Worm (Caenorhabditis elegans): ENCODE results near the gene C15C8.4.
A peak's percentile ranks its signal among the peaks of the same experiment; 100 is the strongest.

C15C8.4 gene

DNA sequence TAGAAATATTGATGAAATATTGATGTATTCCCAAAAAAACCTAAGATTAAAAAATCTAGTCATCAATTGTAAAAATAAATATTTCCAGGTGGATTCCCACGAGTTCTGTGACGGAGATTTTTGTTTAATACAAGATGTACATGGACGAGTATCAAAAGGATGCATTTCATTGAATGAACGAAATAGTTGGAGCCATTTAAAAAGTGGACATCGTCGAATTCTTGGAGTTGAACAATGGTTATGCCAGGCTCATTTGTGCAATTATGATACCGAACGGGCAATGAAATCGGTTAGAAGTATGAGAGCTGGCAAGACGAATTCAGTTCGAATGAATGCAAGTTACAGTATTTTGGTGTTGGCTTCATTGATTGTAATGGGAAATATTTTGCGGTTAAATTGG lies 2.3 kb upstream of the C15C8.4 start:
- TF ChIP-seq nhr-11 (tag; optimal IDR thresholded peaks at IDR 0.05) (no peak), sea-2 (GFP tag; optimal IDR thresholded peaks at IDR 0.05) (no peak), mdl-1 (tag; optimal IDR thresholded peaks at IDR 0.05) (no peak), skn-1 (tag; optimal IDR thresholded peaks at IDR 0.05) (no peak), ztf-4 (tag; optimal IDR thresholded peaks at IDR 0.05) (no peak), ama-1 (optimal IDR thresholded peaks at IDR 0.05) (no peak), mml-1 (tag; optimal IDR thresholded peaks at IDR 0.05) (no peak), pqm-1 (tag; optimal IDR thresholded peaks at IDR 0.05) (no peak), hmg-11 (tag; optimal IDR thresholded peaks at IDR 0.05) (no peak), ztf-11 (tag; optimal IDR thresholded peaks at IDR 0.05) (no peak), ceh-9 (tag; optimal IDR thresholded peaks at IDR 0.05) (no peak), ceh-82 (tag; optimal IDR thresholded peaks at IDR 0.05) (no peak)

DNA sequence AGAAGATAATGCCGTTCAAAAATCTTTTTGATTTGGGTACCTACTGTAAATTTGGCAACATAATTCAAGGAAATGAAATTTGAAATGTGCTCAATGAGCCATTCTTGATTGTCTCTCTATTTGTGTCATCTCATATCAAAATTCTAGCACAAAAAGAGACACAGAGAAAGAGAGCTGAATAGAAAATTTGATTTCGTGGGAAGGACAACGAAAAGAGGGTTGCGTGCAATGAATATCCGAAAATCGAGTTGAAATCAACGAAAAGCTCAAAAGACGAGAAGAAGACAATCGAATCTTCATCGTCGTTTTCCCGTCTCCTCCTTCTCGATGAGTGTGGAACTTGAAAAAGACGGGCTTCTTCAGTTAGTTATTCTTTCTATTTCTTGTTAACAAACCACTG lies 593 bp upstream of the C15C8.4 start, which contains the start of gene C15C8.5:
TSS of gene C15C8.5 (plus strand) at position 152 of the 400 bp plus-strand sequence.
- TF ChIP-seq fkh-10 (GFP tag; optimal IDR thresholded peaks at IDR 0.05) (peak; percentile 88), zag-1 (tag; optimal IDR thresholded peaks at IDR 0.05) (no peak), elt-3 (tag; optimal IDR thresholded peaks at IDR 0.05) (no peak)

DNA sequence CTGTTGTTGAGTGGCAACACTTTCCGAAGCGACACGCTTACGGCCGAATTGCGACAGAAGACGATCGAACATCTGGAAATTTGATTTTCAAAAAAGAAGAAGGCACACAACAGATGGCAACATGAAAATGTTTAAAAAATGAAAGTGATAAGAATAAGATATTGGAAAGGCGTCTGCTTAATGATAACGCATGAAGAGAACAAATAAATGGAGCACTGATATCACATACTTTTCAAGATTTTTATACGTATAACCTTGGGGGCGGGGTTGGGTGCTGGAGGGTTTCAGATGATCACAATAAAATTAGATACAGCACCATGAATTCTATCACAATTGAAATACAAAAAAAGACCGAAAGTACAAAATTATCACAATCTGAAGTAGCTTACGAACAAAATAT lies 2.3 kb downstream of the C15C8.4 start, which contains the start of gene C15C8.7:
TSS of gene C15C8.7 (minus strand) at position 72 of the 400 bp plus-strand sequence.
- TF ChIP-seq pqm-1 (tag; optimal IDR thresholded peaks at IDR 0.05): peak; percentile 42
- TF ChIP-seq elt-2 (tag; optimal IDR thresholded peaks at IDR 0.05): peak; percentile 92
- no peak for TF ChIP-seq unc-62 (GFP tag; optimal IDR thresholded peaks at IDR 0.05)

DNA sequence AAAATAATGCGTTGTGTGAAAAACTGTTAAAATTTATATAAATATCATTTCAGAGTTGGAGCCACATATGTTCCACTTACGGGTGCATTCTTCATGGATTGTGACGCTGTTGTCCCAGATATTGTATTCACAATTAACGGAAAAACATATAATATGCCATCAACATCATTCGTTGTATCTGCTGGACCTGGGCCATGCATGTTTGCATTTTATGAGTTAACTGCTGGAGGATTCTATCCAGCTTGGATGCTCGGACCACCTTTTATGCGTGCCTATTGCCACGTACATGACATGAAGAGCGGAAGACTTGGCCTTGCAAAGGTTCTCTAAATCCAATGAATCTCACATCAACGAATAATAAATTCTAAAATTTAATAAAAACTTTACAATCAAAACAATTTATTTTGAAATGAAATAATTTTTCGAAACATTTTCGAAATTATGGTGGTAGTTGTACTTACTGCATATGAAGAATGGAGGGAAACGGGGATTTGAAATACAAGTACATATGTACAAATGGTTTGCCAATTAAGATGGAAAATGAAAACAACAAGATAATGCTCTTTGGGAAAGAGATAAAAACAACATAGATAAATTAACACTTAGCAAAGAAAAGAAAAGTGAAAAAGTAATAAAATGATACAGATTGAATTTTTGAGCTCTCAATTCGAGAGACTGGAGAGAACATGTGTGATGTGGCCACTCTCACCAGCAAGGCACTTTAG lies 3.3 kb downstream of the C15C8.4 start:
- TF ChIP-seq elt-2 (tag; optimal IDR thresholded peaks at IDR 0.05) (peak; percentile 28), aly-2 (tag; optimal IDR thresholded peaks at IDR 0.05) (no peak)

DNA sequence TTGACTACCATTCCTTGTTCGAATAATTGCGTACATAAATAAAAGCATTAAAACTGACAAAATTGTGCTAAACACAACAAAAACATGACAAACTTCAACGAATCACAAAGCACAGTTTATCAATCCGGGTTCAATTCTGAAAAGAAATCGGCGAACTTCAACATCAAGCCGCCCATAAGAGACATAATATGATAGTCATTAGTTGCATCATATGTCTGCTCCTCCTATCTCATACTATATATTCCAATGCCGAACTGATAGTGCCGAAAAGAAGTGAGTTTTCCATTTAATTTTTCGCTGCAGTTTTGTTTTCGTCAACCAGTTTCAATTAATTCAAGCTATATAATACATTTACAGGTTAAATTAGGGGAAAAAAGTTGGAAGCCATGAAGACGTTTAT lies 5.6 kb downstream of the C15C8.4 start, which contains the start of gene hrg-7:
TSS of gene hrg-7 (plus strand) at position 358 of the 400 bp plus-strand sequence.
- TF ChIP-seq ama-1 (optimal IDR thresholded peaks at IDR 0.05): no peak
- TF ChIP-seq elt-2 (tag; optimal IDR thresholded peaks at IDR 0.05): peak; percentile 95
- no peak for TF ChIP-seq nhr-43 (tag; optimal IDR thresholded peaks at IDR 0.05; ENCODE audit: poor library complexity, severe bottlenecking)
- peak; percentile 62 for TF ChIP-seq skn-1 (tag; optimal IDR thresholded peaks at IDR 0.05)

DNA sequence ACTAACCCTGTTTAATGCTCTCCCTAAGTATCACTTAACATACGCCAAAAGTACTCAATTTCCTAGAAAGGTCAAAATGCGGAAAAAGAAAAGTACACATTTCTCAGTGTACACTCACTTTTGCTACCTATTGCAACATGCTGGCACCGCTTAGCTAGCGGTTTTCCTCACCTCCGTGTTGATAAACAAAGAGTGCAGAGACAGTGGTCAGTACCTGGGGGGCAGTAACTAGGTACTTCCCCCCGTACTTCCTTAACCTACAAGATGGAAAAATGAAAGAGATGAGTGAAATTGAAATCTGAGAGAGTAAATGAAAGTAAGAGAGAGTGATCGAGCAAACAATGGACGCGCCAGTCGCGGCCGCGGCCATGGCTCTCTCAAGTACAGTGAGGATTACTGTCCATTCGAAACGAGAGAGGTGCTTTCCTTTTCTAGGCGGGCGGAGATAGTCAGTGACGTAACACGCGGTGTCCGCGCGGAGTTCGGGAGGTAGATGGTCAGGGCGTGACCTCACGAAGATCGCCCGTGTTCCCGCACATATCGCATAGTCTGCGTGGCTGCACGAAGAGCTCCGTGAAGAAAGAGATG lies 11.0 kb downstream of the C15C8.4 start, which contains the start of gene cky-1:
TSS of gene cky-1 (plus strand) at position 538 of the 588 bp plus-strand sequence.
- TF ChIP-seq pha-4 (tag; optimal IDR thresholded peaks at IDR 0.05) (peak; percentile 19), nhr-76 (tag; optimal IDR thresholded peaks at IDR 0.05) (no peak), ZK546.5 (tag; optimal IDR thresholded peaks at IDR 0.05) (no peak)

DNA sequence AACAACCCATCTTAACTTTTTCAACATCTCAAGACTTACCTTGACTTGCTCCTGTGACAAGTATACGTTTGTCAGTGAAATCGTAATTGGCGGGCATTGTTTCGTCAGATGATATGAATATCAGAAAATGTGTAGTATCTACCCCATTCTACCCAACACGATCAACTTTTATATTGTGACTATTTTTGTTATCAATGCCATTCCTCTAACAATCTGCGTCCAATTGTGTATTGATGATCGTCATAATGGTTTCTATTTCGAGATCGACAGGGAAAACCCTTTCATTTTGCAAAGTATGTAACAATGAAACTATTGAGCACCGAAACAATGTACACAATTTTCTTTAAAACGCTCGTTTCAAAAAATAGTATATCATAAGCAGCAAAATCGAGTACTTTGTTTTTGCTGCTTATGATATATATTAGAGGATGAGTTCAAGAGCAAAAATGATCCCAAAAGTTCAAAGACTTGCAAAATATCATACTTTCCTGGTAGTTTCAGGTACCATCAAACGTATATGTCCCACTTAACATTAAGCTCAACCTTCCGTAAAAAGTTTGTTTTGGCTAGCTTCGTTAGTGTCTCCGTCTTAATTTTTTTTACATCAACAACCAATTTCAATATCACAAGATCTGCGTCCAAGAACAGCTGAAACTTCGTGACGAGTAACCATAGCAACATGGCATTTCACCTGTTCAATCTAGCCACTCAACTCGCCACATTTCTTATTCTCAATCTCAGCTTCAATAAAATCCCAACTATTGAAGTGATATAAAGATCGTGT lies 13.6 kb downstream of the C15C8.4 start, which contains the start of the genes dhs-21 and xbx-9:
TSS of gene dhs-21 (minus strand) at position 181 of the 784 bp plus-strand sequence.
TSS of gene xbx-9 (plus strand) at position 734 of the 784 bp plus-strand sequence.
- no peak for TF ChIP-seq unc-62 (GFP tag; optimal IDR thresholded peaks at IDR 0.05)
- TF ChIP-seq unc-39 (tag; optimal IDR thresholded peaks at IDR 0.05): no peak
- no peak for TF ChIP-seq nhr-23 (tag; optimal IDR thresholded peaks at IDR 0.05)
- no peak for TF ChIP-seq zag-1 (tag; optimal IDR thresholded peaks at IDR 0.05)
- no peak for TF ChIP-seq elt-1 (tag; optimal IDR thresholded peaks at IDR 0.05)
- peak; percentile 12 for TF ChIP-seq pha-4 (tag; optimal IDR thresholded peaks at IDR 0.05)
- peak; percentile 54 for TF ChIP-seq jun-1 (tag; optimal IDR thresholded peaks at IDR 0.05)
- TF ChIP-seq fkh-10 (GFP tag; optimal IDR thresholded peaks at IDR 0.05): no peak
- TF ChIP-seq pqm-1 (tag; optimal IDR thresholded peaks at IDR 0.05): peak; percentile 86
- no peak for TF ChIP-seq nhr-12 (tag; optimal IDR thresholded peaks at IDR 0.05)
- TF ChIP-seq tbx-2 (tag; optimal IDR thresholded peaks at IDR 0.05): no peak
- peak; percentile 79 for TF ChIP-seq elt-2 (tag; optimal IDR thresholded peaks at IDR 0.05)
- TF ChIP-seq egl-5 (tag; optimal IDR thresholded peaks at IDR 0.05): no peak
- TF ChIP-seq elt-3 (tag; optimal IDR thresholded peaks at IDR 0.05): peak in 1 of 3 experiments; percentile 26
- no peak for TF ChIP-seq ztf-4 (tag; optimal IDR thresholded peaks at IDR 0.05)
- TF ChIP-seq ama-1 (optimal IDR thresholded peaks at IDR 0.05): no peak

All from whole organism, L3 larva.